Fruit fly (Drosophila melanogaster) whole organism, embryonic: ENCODE data around the gene CG4820.

Source experiments
- Aef1 ChIP-seq: fragments of 200-800 bp; sonication (Bioruptor generic); IDR thresholded peaks from 3 replicates; pipeline ENCODE4 v1.3.6; 2022; ENCODE audit warnings: missing biosample characterization, missing genetic modification characterization
- Atf3 ChIP-seq: fragments of 200-800 bp; sonication (Bioruptor generic); optimal IDR thresholded peaks from 3 replicates; lab custom pipeline; 2016; ENCODE audit warnings: missing biosample characterization, missing genetic modification characterization
- C15 ChIP-seq: fragments of 200-800 bp; sonication (Bioruptor generic); IDR thresholded peaks from 3 replicates; pipeline ENCODE4 v1.3.6; 2022; ENCODE audit warnings: missing biosample characterization, missing genetic modification characterization
- CG10543 ChIP-seq: fragments of 200-800 bp; sonication (Bioruptor generic); optimal IDR thresholded peaks from 3 replicates; lab custom pipeline; 2017; ENCODE audit warnings: missing biosample characterization, mild to moderate bottlenecking, missing genetic modification characterization, moderate library complexity
- CG10979 ChIP-seq: fragments of 200-800 bp; sonication (Bioruptor generic); optimal IDR thresholded peaks from 2 replicates; lab custom pipeline; 2018; ENCODE audit warnings: missing biosample characterization, mild to moderate bottlenecking, missing genetic modification characterization, moderate library complexity
- CG11456 ChIP-seq: fragments of 200-800 bp; sonication (Bioruptor generic); IDR thresholded peaks from 3 replicates; pipeline ENCODE4 v1.3.6; 2022; ENCODE audit warnings: missing biosample characterization, missing genetic modification characterization
- CG14014 ChIP-seq: fragments of 200-800 bp; sonication (Bioruptor generic); IDR thresholded peaks from 2 replicates; pipeline ENCODE4 v1.3.6; 2022; ENCODE audit warnings: missing biosample characterization, missing genetic modification characterization
- CG1529 ChIP-seq: fragments of 200-800 bp; sonication (Bioruptor generic); optimal IDR thresholded peaks from 3 replicates; lab custom pipeline; 2018; ENCODE audit warnings: missing biosample characterization, missing genetic modification characterization
- CG17359 ChIP-seq: fragments of 200-800 bp; sonication (Bioruptor generic); optimal IDR thresholded peaks from 3 replicates; lab custom pipeline; 2018; ENCODE audit warnings: missing biosample characterization, mild to moderate bottlenecking, missing genetic modification characterization, moderate library complexity
- CG18011 ChIP-seq: fragments of 200-800 bp; sonication (Bioruptor generic); optimal IDR thresholded peaks from 2 replicates; lab custom pipeline; 2017; ENCODE audit warnings: missing biosample characterization, missing genetic modification characterization, mild to moderate bottlenecking, moderate library complexity, missing genotype
- CG31224 ChIP-seq: fragments of 200-800 bp; sonication (Bioruptor generic); IDR thresholded peaks from 2 replicates; pipeline ENCODE4 v1.3.6; 2022; ENCODE audit warnings: missing biosample characterization, missing genetic modification characterization
- CG31441 ChIP-seq: fragments of 200-800 bp; sonication (Bioruptor generic); IDR thresholded peaks from 2 replicates; pipeline ENCODE4 v1.3.6; 2022; ENCODE audit warnings: missing biosample characterization, missing genetic modification characterization
- CG4282 ChIP-seq: fragments of 200-800 bp; sonication (Bioruptor generic); optimal IDR thresholded peaks from 2 replicates; lab custom pipeline; 2016; ENCODE audit warnings: missing biosample characterization, missing genetic modification characterization
- CG6254 ChIP-seq: fragments of 200-800 bp; sonication (Bioruptor generic); optimal IDR thresholded peaks from 3 replicates; lab custom pipeline; 2017; ENCODE audit warnings: mild to moderate bottlenecking, missing biosample characterization, missing genetic modification reagents, missing genetic modification characterization
- CG6765 ChIP-seq: fragments of 200-800 bp; sonication (Bioruptor generic); optimal IDR thresholded peaks from 3 replicates; lab custom pipeline; 2017; ENCODE audit warnings: missing biosample characterization, mild to moderate bottlenecking, missing genetic modification characterization
- CG7745 ChIP-seq: fragments of 200-800 bp; sonication (Bioruptor generic); optimal IDR thresholded peaks from 2 replicates; lab custom pipeline; 2018; ENCODE audit warnings: missing biosample characterization, mild to moderate bottlenecking, missing genetic modification characterization, moderate library complexity
- CG8388 ChIP-seq: fragments of 200-800 bp; sonication (Bioruptor generic); optimal IDR thresholded peaks from 2 replicates; lab custom pipeline; 2019; ENCODE audit warnings: missing biosample characterization, mild to moderate bottlenecking, missing genetic modification characterization, moderate library complexity
- CG9437 ChIP-seq: fragments of 200-800 bp; sonication (Bioruptor generic); optimal IDR thresholded peaks from 2 replicates; lab custom pipeline; 2018; ENCODE audit warnings: missing biosample characterization, mild to moderate bottlenecking, missing genetic modification characterization
- CG9609 ChIP-seq: fragments of 200-800 bp; sonication (Bioruptor generic); optimal IDR thresholded peaks from 3 replicates; lab custom pipeline; 2016; ENCODE audit warnings: missing biosample characterization, missing genetic modification characterization
- CG9727 ChIP-seq: fragments of 200-800 bp; sonication (Bioruptor generic); optimal IDR thresholded peaks from 3 replicates; lab custom pipeline; 2017; ENCODE audit warnings: missing biosample characterization, mild to moderate bottlenecking, missing genetic modification characterization
- CTCF ChIP-seq: fragments of 200-800 bp; sonication (Bioruptor generic); optimal IDR thresholded peaks from 2 replicates; lab custom pipeline; 2017; ENCODE audit warnings: missing biosample characterization, mild to moderate bottlenecking, missing genetic modification characterization, moderate library complexity
- D ChIP-seq, 2 experiments: fragments of 200-800 bp in 1 of 2; fragments of >200 bp in 1 of 2; sonication (Bioruptor generic) in 1 of 2; optimal IDR thresholded peaks; 2 replicates in 1 of 2; 3 replicates in 1 of 2; lab custom pipeline; 2017; ENCODE audit warnings: mild to moderate bottlenecking in 1 of 2, missing biosample characterization in 1 of 2, missing genetic modification characterization in 1 of 2, missing genetic modification reagents in 1 of 2
- Doc2 ChIP-seq: fragments of 200-800 bp; sonication (Bioruptor generic); IDR thresholded peaks from 2 replicates; pipeline ENCODE4 v1.3.6; 2022; ENCODE audit warnings: missing biosample characterization, missing genetic modification characterization
- Drgx ChIP-seq: fragments of 200-800 bp; sonication (Bioruptor generic); IDR thresholded peaks from 2 replicates; pipeline ENCODE4 v1.3.6; 2022; ENCODE audit warnings: missing biosample characterization, missing genetic modification characterization
- E2f2 ChIP-seq: fragments of 200-800 bp; sonication (Bioruptor generic); IDR thresholded peaks from 2 replicates; pipeline ENCODE4 v1.3.6; 2022; ENCODE audit warnings: missing biosample characterization, missing genetic modification characterization
- Gsc ChIP-seq: fragments of 200-800 bp; sonication (Bioruptor generic); IDR thresholded peaks from 2 replicates; pipeline ENCODE4 v1.3.6; 2022; ENCODE audit warnings: missing biosample characterization, missing genetic modification characterization
- H15 ChIP-seq: fragments of 200-800 bp; sonication (Bioruptor generic); IDR thresholded peaks from 3 replicates; pipeline ENCODE4 v1.3.6; 2022; ENCODE audit warnings: missing biosample characterization, missing genetic modification characterization
- HLH54F ChIP-seq: fragments of 200-800 bp; sonication (Bioruptor generic); optimal IDR thresholded peaks from 3 replicates; lab custom pipeline; 2016; ENCODE audit warnings: missing biosample characterization, missing genetic modification characterization
- Hmx ChIP-seq: fragments of 200-800 bp; sonication (Bioruptor generic); optimal IDR thresholded peaks from 2 replicates; lab custom pipeline; 2016; ENCODE audit warnings: missing biosample characterization, missing genetic modification characterization
- MESR4 ChIP-seq: fragments of 200-800 bp; sonication (Bioruptor generic); optimal IDR thresholded peaks from 2 replicates; lab custom pipeline; 2018; ENCODE audit warnings: missing biosample characterization, mild to moderate bottlenecking, missing genetic modification characterization, moderate library complexity
- NfI ChIP-seq: fragments of 200-800 bp; sonication (Bioruptor generic); optimal IDR thresholded peaks from 3 replicates; lab custom pipeline; 2018; ENCODE audit warnings: missing biosample characterization, mild to moderate bottlenecking, missing genetic modification characterization, moderate library complexity
- PHDP ChIP-seq: fragments of 200-800 bp; sonication (Bioruptor generic); optimal IDR thresholded peaks from 3 replicates; lab custom pipeline; 2018; ENCODE audit warnings: missing biosample characterization, mild to moderate bottlenecking, missing genetic modification characterization, moderate library complexity
- Xbp1 ChIP-seq: fragments of 200-800 bp; sonication (Bioruptor generic); optimal IDR thresholded peaks from 3 replicates; lab custom pipeline; 2016; ENCODE audit warnings: missing biosample characterization, mild to moderate bottlenecking, missing genetic modification characterization
- crc ChIP-seq: fragments of 200-800 bp; sonication (Bioruptor generic); optimal IDR thresholded peaks from 2 replicates; lab custom pipeline; 2016; ENCODE audit warnings: missing biosample characterization, missing genetic modification characterization
- croc ChIP-seq: fragments of 200-800 bp; sonication (Bioruptor generic); conservative IDR thresholded peaks from 3 replicates; pipeline ENCODE4 v1.3.6; 2022; ENCODE audit warnings: missing biosample characterization, missing genetic modification characterization
- crp ChIP-seq, 2 experiments: fragments of 200-800 bp; sonication (Bioruptor generic); optimal IDR thresholded peaks; 2 replicates in 1 of 2; 3 replicates in 1 of 2; lab custom pipeline; 2017; ENCODE audit warnings: missing biosample characterization in 2 of 2, missing genetic modification characterization in 2 of 2, mild to moderate bottlenecking in 1 of 2, moderate library complexity in 1 of 2
- cwo ChIP-seq: fragments of 200-800 bp; sonication (Bioruptor generic); optimal IDR thresholded peaks from 3 replicates; lab custom pipeline; 2017; ENCODE audit warnings: missing biosample characterization, missing genetic modification characterization, mild to moderate bottlenecking, moderate library complexity, missing genetic modification reagents
- gce ChIP-seq: fragments of 200-800 bp; sonication (Bioruptor generic); IDR thresholded peaks from 3 replicates; pipeline ENCODE4 v1.3.6; 2022; ENCODE audit warnings: missing biosample characterization, missing genetic modification characterization
- gcm2 ChIP-seq: fragments of 200-800 bp; sonication (Bioruptor generic); optimal IDR thresholded peaks from 2 replicates; lab custom pipeline; 2016; ENCODE audit warnings: missing biosample characterization, missing genetic modification characterization
- hb ChIP-seq: fragments of 200-800 bp; sonication (Bioruptor generic); IDR thresholded peaks from 3 replicates; pipeline ENCODE4 v1.3.6; 2022; ENCODE audit warnings: missing biosample characterization, missing genetic modification characterization; ENCODE audit not compliant: partially characterized antibody
- hkb ChIP-seq, 2 experiments: fragments of 200-800 bp in 1 of 2; fragments of >200 bp in 1 of 2; sonication (Bioruptor generic) in 1 of 2; IDR thresholded peaks in 1 of 2; optimal IDR thresholded peaks in 1 of 2; 2 replicates each; pipeline versions ENCODE4 v1.3.6 to Lab custom; 2017 to 2022; ENCODE audit warnings: missing biosample characterization in 1 of 2, missing genetic modification characterization in 1 of 2
- kni ChIP-seq: fragments of 200-800 bp; sonication (Bioruptor generic); optimal IDR thresholded peaks from 3 replicates; lab custom pipeline; 2017; ENCODE audit warnings: mild to moderate bottlenecking, missing biosample characterization, missing genetic modification reagents, missing genetic modification characterization
- lov ChIP-seq, 2 experiments: fragments of 200-800 bp in 1 of 2; fragments of >200 bp in 1 of 2; sonication (Bioruptor generic) in 1 of 2; IDR thresholded peaks in 1 of 2; optimal IDR thresholded peaks in 1 of 2; 2 replicates in 1 of 2; 3 replicates in 1 of 2; pipeline versions ENCODE4 v1.3.6 to Lab custom; 2017 to 2022; ENCODE audit warnings: missing biosample characterization in 1 of 2, missing genetic modification characterization in 1 of 2
- luna ChIP-seq: fragments of 200-800 bp; sonication (Bioruptor generic); optimal IDR thresholded peaks from 2 replicates; lab custom pipeline; 2016; ENCODE audit warnings: missing biosample characterization, missing genetic modification characterization
- onecut ChIP-seq: fragments of 200-800 bp; sonication (Bioruptor generic); IDR thresholded peaks from 2 replicates; pipeline ENCODE4 v1.3.6; 2022; ENCODE audit warnings: missing biosample characterization, missing genetic modification characterization
- psq ChIP-seq: fragments of 200-800 bp; sonication (Bioruptor generic); optimal IDR thresholded peaks from 2 replicates; lab custom pipeline; 2017; ENCODE audit warnings: missing biosample characterization, missing genetic modification characterization
- slbo ChIP-seq: fragments of 200-800 bp; sonication (Bioruptor generic); IDR thresholded peaks from 2 replicates; pipeline ENCODE4 v1.3.6; 2022; ENCODE audit warnings: missing biosample characterization, missing genetic modification characterization
- tll ChIP-seq, 2 experiments: fragments of 200-800 bp in 1 of 2; fragments of >200 bp in 1 of 2; sonication (Bioruptor generic) in 1 of 2; optimal IDR thresholded peaks; 2 replicates each; lab custom pipeline; 2017 to 2019; ENCODE audit warnings: missing biosample characterization in 2 of 2, missing genetic modification characterization in 2 of 2, mild to moderate bottlenecking in 1 of 2, moderate library complexity in 1 of 2

Gene CG4820

dm6 chr3R:11196648-11197388 is 19.5 kb upstream of the CG4820 start (continued):
- peak; percentile 82 for TF ChIP-seq Hmx (GFP tag; lab: Kevin White, UChicago)
- TF ChIP-seq hkb (optimal IDR thresholded peaks at IDR 0.05; lab: Kevin White, UChicago) = no peak
- peak; percentile 98 for TF ChIP-seq hkb (GFP tag; IDR thresholded peaks at IDR 0.05; lab: Robert Waterston, UW)
- peak; percentile 99 for TF ChIP-seq CG17359 (tag; lab: Kevin White, UChicago)
- TF ChIP-seq Doc2 = peak; percentile 93
- peak; percentile 99 for TF ChIP-seq slbo (GFP tag; lab: Robert Waterston, UW)
- peak; percentile 98 for TF ChIP-seq NfI (GFP tag; lab: Kevin White, UChicago)
- TF ChIP-seq gce (GFP tag; lab: Robert Waterston, UW) = peak; percentile 96
- peak; percentile 97 for TF ChIP-seq Xbp1 (GFP tag; lab: Kevin White, UChicago)
- TF ChIP-seq crp (GFP tag; optimal IDR thresholded peaks at IDR 0.05; lab: Kevin White, UChicago) = peak in 1 of 2 experiments; percentile 74
- TF ChIP-seq CG9609 = peak; percentile 88
- peak; percentile 92 for TF ChIP-seq HLH54F
- peak; percentile 100 for TF ChIP-seq CG9727 (GFP tag; lab: Kevin White, UChicago)
- TF ChIP-seq CG31441 (GFP tag; lab: Robert Waterston, UW) = peak; percentile 100
- TF ChIP-seq Atf3 (GFP tag; lab: Kevin White, UChicago) = peak; percentile 83
- TF ChIP-seq Gsc (GFP tag; lab: Robert Waterston, UW) = peak; percentile 95
- TF ChIP-seq D (optimal IDR thresholded peaks at IDR 0.05; lab: Kevin White, UChicago) = no peak
- peak; percentile 99 for TF ChIP-seq D (GFP tag; optimal IDR thresholded peaks at IDR 0.05; lab: Kevin White, UChicago)
- peak; percentile 98 for TF ChIP-seq CG14014 (GFP tag; lab: Robert Waterston, UW)
- peak; percentile 97 for TF ChIP-seq H15 (GFP tag; lab: Robert Waterston, UW)
- TF ChIP-seq CG4282 (GFP tag; lab: Kevin White, UChicago) = no peak
- TF ChIP-seq CG18011 (GFP tag; lab: Kevin White, UChicago) = peak; percentile 90
- peak; percentile 65 for TF ChIP-seq crc (GFP tag; lab: Kevin White, UChicago)
- TF ChIP-seq CG10979 (tag; lab: Kevin White, UChicago) = peak; percentile 99
- peak; percentile 92 for TF ChIP-seq kni (GFP tag; lab: Kevin White, UChicago)
- peak; percentile 97 for TF ChIP-seq CG1529
- TF ChIP-seq croc = peak; percentile 99
- peak; percentile 98 for TF ChIP-seq CG6765
- TF ChIP-seq Drgx (GFP tag; lab: Robert Waterston, UW) = peak; percentile 98
- TF ChIP-seq hb = no peak
- TF ChIP-seq Aef1 = peak; percentile 98
- peak; percentile 96 for TF ChIP-seq CG31224
- peak; percentile 97 for TF ChIP-seq CG10543
- TF ChIP-seq CTCF = peak; percentile 67
- peak; percentile 97 for TF ChIP-seq CG9437
- peak; percentile 98 for TF ChIP-seq cwo (GFP tag; lab: Kevin White, UChicago)
- no peak for TF ChIP-seq lov (optimal IDR thresholded peaks at IDR 0.05; lab: Kevin White, UChicago)
- peak; percentile 88; the same call in 2 of the 3 replicates for TF ChIP-seq lov (GFP tag; IDR thresholded peaks at IDR 0.05; lab: Robert Waterston, UW)
- no peak for TF ChIP-seq gcm2 (GFP tag; lab: Kevin White, UChicago)
- peak; percentile 94 for TF ChIP-seq CG6254 (GFP tag; lab: Kevin White, UChicago)
- peak; percentile 98 for TF ChIP-seq CG8388 (GFP tag; lab: Kevin White, UChicago)
- TF ChIP-seq onecut (GFP tag; lab: Robert Waterston, UW) = peak; percentile 95
- peak; percentile 99 for TF ChIP-seq PHDP (tag; lab: Kevin White, UChicago)
- peak; percentile 87 for TF ChIP-seq E2f2 (GFP tag; lab: Robert Waterston, UW)
- TF ChIP-seq CG7745 = no peak
- peak in 1 of 2 experiments; percentile 81 for TF ChIP-seq tll (GFP tag; optimal IDR thresholded peaks at IDR 0.05; lab: Kevin White, UChicago)
- peak; percentile 94 for TF ChIP-seq psq (GFP tag; lab: Kevin White, UChicago)
- TF ChIP-seq C15 (GFP tag; lab: Robert Waterston, UW) = peak; percentile 96
- TF ChIP-seq luna (GFP tag; lab: Kevin White, UChicago) = peak; percentile 52
- TF ChIP-seq MESR4 (GFP tag; lab: Kevin White, UChicago) = peak; percentile 19
- peak; percentile 98 for TF ChIP-seq CG11456 (GFP tag; lab: Robert Waterston, UW)
